Fruit fly (Drosophila melanogaster): ENCODE results near the gene Cnx14D.

The Cnx14D gene

DNA sequence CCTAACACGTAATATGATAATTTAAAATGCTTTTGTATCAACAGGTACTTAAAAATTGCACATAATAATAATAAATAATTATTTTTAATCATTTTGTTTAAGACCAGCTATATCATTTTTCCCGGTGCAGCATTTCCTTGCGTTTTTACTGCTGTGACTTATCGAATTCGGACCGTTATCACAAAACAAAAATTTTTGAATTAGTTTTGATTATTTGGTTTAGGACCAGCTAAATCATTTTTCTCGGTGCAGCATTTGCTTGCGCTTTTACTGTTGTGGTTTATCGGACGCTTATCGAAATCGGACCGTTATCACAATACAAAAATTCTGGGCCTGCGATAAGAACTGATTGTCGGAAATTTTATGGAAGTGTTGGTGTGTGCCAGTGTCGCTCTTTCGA, 27.4 kb upstream of the Cnx14D start (continued):
- TF ChIP-seq Hmr (GFP tag; optimal IDR thresholded peaks at IDR 0.05) (peak; percentile 85), hbn (GFP tag; IDR thresholded peaks at IDR 0.05; ENCODE audit: partially characterized antibody) (no peak), chinmo (GFP tag; IDR thresholded peaks at IDR 0.05; ENCODE audit: partially characterized antibody) (no peak), CG11695 (GFP tag; IDR thresholded peaks at IDR 0.05) (peak; percentile 90), CG15073 (GFP tag; optimal IDR thresholded peaks at IDR 0.05) (peak; percentile 19), Myb (GFP tag; optimal IDR thresholded peaks at IDR 0.05) (peak; percentile 66), croc (GFP tag; conservative IDR thresholded peaks at IDR 0.05) (peak; percentile 32; the same call in 1 of the 3 replicates), ham (GFP tag; IDR thresholded peaks at IDR 0.05) (peak; percentile 24; the same call in 1 of the 2 replicates), eve (GFP tag; optimal IDR thresholded peaks at IDR 0.05) (peak in 1 of 2 experiments; percentile 85), CG32767 (GFP tag; IDR thresholded peaks at IDR 0.05) (peak; percentile 52; the same call in 1 of the 2 replicates), PHDP (tag; optimal IDR thresholded peaks at IDR 0.05) (peak; percentile 86), CG17802 (tag; optimal IDR thresholded peaks at IDR 0.05) (peak; percentile 56), CG10654 (GFP tag; optimal IDR thresholded peaks at IDR 0.05) (peak; percentile 78), CG13296 (GFP tag; optimal IDR thresholded peaks at IDR 0.05) (peak; percentile 82), zen2 (GFP tag; IDR thresholded peaks at IDR 0.05; ENCODE audit: partially characterized antibody) (no peak), CG8281 (tag; optimal IDR thresholded peaks at IDR 0.05) (no peak), az2 (GFP tag; optimal IDR thresholded peaks at IDR 0.05) (peak; percentile 83), zf30C (GFP tag; optimal IDR thresholded peaks at IDR 0.05) (peak; percentile 89), ewg (GFP tag; optimal IDR thresholded peaks at IDR 0.05) (peak; percentile 49), Nf-YC (tag; optimal IDR thresholded peaks at IDR 0.05) (peak; percentile 54), gfzf (GFP tag; optimal IDR thresholded peaks at IDR 0.05) (no peak), aop (GFP tag; IDR thresholded peaks at IDR 0.05) (0 out of 2 replicates have a peak, but pooled peaks have one; percentile 22), sd (tag; optimal IDR thresholded peaks at IDR 0.05) (peak; percentile 96), CG30431 (GFP tag; optimal IDR thresholded peaks at IDR 0.05) (peak; percentile 75), Tbp (GFP tag; optimal IDR thresholded peaks at IDR 0.05) (no peak), CG12744 (GFP tag; optimal IDR thresholded peaks at IDR 0.05) (peak; percentile 47), abd-A (tag; optimal IDR thresholded peaks at IDR 0.05) (no peak), Doc2 (GFP tag; IDR thresholded peaks at IDR 0.05) (no peak), vfl (GFP tag; optimal IDR thresholded peaks at IDR 0.05) (peak; percentile 42), CG11398 (GFP tag; optimal IDR thresholded peaks at IDR 0.05) (no peak), Vsx1 (GFP tag; optimal IDR thresholded peaks at IDR 0.05) (peak; percentile 51), CG16863 (GFP tag; optimal IDR thresholded peaks at IDR 0.05) (peak; percentile 40), CG2120 (GFP tag; optimal IDR thresholded peaks at IDR 0.05) (peak; percentile 82), CTCF (GFP tag; optimal IDR thresholded peaks at IDR 0.05) (peak; percentile 47), unpg (GFP tag; optimal IDR thresholded peaks at IDR 0.05) (peak; percentile 90), en (GFP tag; optimal IDR thresholded peaks at IDR 0.05) (no peak), Ets65A (GFP tag) (peak; percentile 91), Mes4 (GFP tag; optimal IDR thresholded peaks at IDR 0.05) (peak; percentile 43), bigmax (GFP tag; optimal IDR thresholded peaks at IDR 0.05) (no peak), tna (GFP tag; IDR thresholded peaks at IDR 0.05; ENCODE audit: partially characterized antibody) (no peak), gt (GFP tag; IDR thresholded peaks at IDR 0.05) (no peak), luna (GFP tag; optimal IDR thresholded peaks at IDR 0.05) (peak; percentile 14), gcm (GFP tag; optimal IDR thresholded peaks at IDR 0.05) (peak; percentile 72), CG11504 (tag; optimal IDR thresholded peaks at IDR 0.05) (peak; percentile 88), CG32772 (GFP tag; IDR thresholded peaks at IDR 0.05) (peak; percentile 67; the same call in 1 of the 2 replicates), Lim3 (GFP tag; IDR thresholded peaks at IDR 0.05) (no peak), CG3281 (GFP tag; optimal IDR thresholded peaks at IDR 0.05) (peak; percentile 87), CG5953 (GFP tag; IDR thresholded peaks at IDR 0.05) (peak; percentile 70), CG17361 (GFP tag; IDR thresholded peaks at IDR 0.05) (peak; percentile 89), tx (GFP tag; optimal IDR thresholded peaks at IDR 0.05) (no peak), exex (tag; optimal IDR thresholded peaks at IDR 0.05) (peak; percentile 79), Camta (GFP tag; optimal IDR thresholded peaks at IDR 0.05) (peak; percentile 42)
